Fruit fly (Drosophila melanogaster): ENCODE results near the gene p38a.

The p38a gene

DNA sequence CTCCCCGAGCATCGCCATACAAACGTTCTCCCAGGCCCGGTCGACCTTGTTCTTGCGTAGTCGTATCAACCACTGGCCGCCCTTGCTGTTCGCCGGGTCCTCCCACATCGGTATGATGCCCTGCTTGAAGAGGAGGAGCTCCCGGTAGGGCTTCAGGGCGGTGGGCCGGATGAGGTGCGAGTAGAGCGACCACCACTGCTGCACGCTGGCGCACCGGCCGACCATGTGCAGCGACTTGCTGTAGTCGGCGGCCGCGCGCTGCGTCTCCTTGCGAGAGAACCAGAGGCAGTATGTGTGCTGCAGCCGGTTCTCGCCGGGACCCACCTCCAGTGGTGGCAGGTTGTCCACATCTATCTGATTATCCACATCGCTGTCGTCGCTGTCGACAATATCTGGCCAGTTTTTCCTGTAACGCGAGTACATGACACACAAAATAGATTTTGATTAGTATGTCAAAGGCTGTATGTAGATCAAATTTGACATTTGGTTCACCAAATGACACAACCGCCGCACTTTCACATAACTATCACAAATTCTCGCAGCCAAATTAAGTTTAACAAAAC is 45.2 kb downstream of the p38a start, which contains the start of gene CG10694:
CG10694 (plus strand) TSS at position 513 of the 563 bp plus-strand sequence.
- TF ChIP-seq CG17806 (tag; optimal IDR thresholded peaks at IDR 0.05) (no peak), D1 (tag; optimal IDR thresholded peaks at IDR 0.05) (no peak), CG13204 (GFP tag; optimal IDR thresholded peaks at IDR 0.05) (no peak), CG32121 (GFP tag; IDR thresholded peaks at IDR 0.05) (no peak), EcR (GFP tag; optimal IDR thresholded peaks at IDR 0.05) (no peak), CG4496 (GFP tag; IDR thresholded peaks at IDR 0.05) (no peak), CG9948 (tag; optimal IDR thresholded peaks at IDR 0.05) (no peak), CG10348 (GFP tag; IDR thresholded peaks at IDR 0.05) (no peak), gl (tag; optimal IDR thresholded peaks at IDR 0.05) (no peak), CG8159 (tag; optimal IDR thresholded peaks at IDR 0.05) (no peak), Pif1B (GFP tag; optimal IDR thresholded peaks at IDR 0.05) (no peak), CG34367 (tag; optimal IDR thresholded peaks at IDR 0.05) (no peak), rn (GFP tag; IDR thresholded peaks at IDR 0.05) (no peak), Ets98B (GFP tag; IDR thresholded peaks at IDR 0.05) (no peak), Snoo (tag; optimal IDR thresholded peaks at IDR 0.05) (no peak)

DNA sequence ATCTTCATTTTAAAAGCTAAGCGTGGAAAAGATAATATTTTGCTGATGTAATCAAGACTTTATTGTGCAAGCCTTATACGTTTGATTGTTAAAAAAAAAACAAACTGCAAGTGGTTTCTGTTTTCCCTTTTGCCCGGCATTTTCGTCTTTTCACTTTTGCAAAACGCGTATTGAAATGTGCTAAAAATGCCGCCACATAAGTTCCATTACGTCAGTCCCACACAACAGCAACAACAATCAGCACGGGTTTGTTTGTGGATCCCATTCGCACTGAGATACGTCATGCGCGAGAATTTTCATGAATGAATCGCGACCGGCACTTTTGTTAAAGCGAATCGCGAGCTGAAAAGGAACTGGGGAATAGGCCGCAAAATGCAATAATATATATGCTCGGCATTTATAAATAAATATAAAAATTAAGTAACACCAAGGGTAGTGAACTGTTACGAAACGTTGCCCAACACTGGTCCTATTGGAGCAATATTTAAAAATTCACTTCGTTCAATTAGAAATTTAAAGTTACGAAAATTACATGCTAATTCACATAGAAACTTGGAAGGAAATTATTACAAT is 46.0 kb downstream of the p38a start:
- TF ChIP-seq CG34367 (tag; optimal IDR thresholded peaks at IDR 0.05): peak; percentile 5
- TF ChIP-seq rn (GFP tag; IDR thresholded peaks at IDR 0.05): no peak
- no peak for TF ChIP-seq CG32121 (GFP tag; IDR thresholded peaks at IDR 0.05)
- TF ChIP-seq fd96Ca (GFP tag; IDR thresholded peaks at IDR 0.05): no peak
- peak; percentile 47 for TF ChIP-seq Snoo (tag; optimal IDR thresholded peaks at IDR 0.05)
- TF ChIP-seq EcR (GFP tag; optimal IDR thresholded peaks at IDR 0.05): peak; percentile 94
- TF ChIP-seq Ets98B (GFP tag; IDR thresholded peaks at IDR 0.05): no peak
- TF ChIP-seq CG8301 (tag; optimal IDR thresholded peaks at IDR 0.05): peak; percentile 46
- TF ChIP-seq CG8159 (tag; optimal IDR thresholded peaks at IDR 0.05): peak; percentile 10
- peak; percentile 79 for TF ChIP-seq Pif1A (GFP tag; optimal IDR thresholded peaks at IDR 0.05)
- no peak for TF ChIP-seq CG13204 (GFP tag; optimal IDR thresholded peaks at IDR 0.05)
- TF ChIP-seq CG17806 (tag; optimal IDR thresholded peaks at IDR 0.05): peak; percentile 41
- no peak for TF ChIP-seq CG4496 (GFP tag; IDR thresholded peaks at IDR 0.05)
- peak; percentile 1 for TF ChIP-seq CG15710 (tag; optimal IDR thresholded peaks at IDR 0.05)
- no peak for TF ChIP-seq CG9948 (tag; optimal IDR thresholded peaks at IDR 0.05)
- no peak for TF ChIP-seq D1 (tag; optimal IDR thresholded peaks at IDR 0.05)
- TF ChIP-seq gl (tag; optimal IDR thresholded peaks at IDR 0.05): no peak
- no peak for TF ChIP-seq CG12605 (GFP tag; IDR thresholded peaks at IDR 0.05)
- TF ChIP-seq CG10348 (GFP tag; IDR thresholded peaks at IDR 0.05): no peak
- peak; percentile 82 for TF ChIP-seq Pif1B (GFP tag; optimal IDR thresholded peaks at IDR 0.05)
- TF ChIP-seq CG14655 (GFP tag; optimal IDR thresholded peaks at IDR 0.05): peak; percentile 17

DNA sequence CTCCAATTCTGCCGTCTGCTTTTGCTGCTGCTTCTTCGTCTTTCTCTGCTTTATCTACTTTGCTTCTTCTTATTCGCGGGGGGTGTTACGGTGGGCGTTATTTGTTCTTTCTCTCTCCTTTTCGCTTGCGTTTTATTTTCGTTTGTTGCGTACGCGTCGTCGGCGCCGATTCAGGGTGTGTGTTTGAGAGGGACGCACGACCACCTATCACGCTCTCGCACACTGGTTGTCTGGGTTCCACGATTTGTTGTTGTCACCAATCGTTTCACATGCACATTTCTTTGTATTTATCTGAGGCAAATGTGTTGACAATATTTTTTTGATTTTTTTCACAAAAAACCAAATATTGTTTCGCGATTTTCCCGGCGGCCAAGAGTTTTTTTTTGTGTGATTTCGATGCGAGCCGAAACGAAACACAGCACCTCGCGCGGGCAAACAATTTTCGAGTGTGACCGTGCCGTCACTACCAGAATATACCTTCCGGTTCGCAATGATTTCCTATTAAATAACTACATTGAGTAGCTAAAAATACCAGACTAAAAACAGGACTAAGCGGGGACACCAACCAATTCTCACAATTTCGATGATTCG is 46.7 kb downstream of the p38a start, which contains the start of gene Syx1A:
Syx1A (minus strand) TSS at position 452 of the 591 bp plus-strand sequence.
- peak; percentile 75 for TF ChIP-seq D1 (tag; optimal IDR thresholded peaks at IDR 0.05)
- peak; percentile 10 for TF ChIP-seq CG34367 (tag; optimal IDR thresholded peaks at IDR 0.05)
- TF ChIP-seq CG15710 (tag; optimal IDR thresholded peaks at IDR 0.05): no peak
- peak; percentile 12 for TF ChIP-seq CG8159 (tag; optimal IDR thresholded peaks at IDR 0.05)
- peak; percentile 22 for TF ChIP-seq Snoo (tag; optimal IDR thresholded peaks at IDR 0.05)
- no peak for TF ChIP-seq CG8301 (tag; optimal IDR thresholded peaks at IDR 0.05)
- TF ChIP-seq EcR (GFP tag; optimal IDR thresholded peaks at IDR 0.05): peak; percentile 15

DNA sequence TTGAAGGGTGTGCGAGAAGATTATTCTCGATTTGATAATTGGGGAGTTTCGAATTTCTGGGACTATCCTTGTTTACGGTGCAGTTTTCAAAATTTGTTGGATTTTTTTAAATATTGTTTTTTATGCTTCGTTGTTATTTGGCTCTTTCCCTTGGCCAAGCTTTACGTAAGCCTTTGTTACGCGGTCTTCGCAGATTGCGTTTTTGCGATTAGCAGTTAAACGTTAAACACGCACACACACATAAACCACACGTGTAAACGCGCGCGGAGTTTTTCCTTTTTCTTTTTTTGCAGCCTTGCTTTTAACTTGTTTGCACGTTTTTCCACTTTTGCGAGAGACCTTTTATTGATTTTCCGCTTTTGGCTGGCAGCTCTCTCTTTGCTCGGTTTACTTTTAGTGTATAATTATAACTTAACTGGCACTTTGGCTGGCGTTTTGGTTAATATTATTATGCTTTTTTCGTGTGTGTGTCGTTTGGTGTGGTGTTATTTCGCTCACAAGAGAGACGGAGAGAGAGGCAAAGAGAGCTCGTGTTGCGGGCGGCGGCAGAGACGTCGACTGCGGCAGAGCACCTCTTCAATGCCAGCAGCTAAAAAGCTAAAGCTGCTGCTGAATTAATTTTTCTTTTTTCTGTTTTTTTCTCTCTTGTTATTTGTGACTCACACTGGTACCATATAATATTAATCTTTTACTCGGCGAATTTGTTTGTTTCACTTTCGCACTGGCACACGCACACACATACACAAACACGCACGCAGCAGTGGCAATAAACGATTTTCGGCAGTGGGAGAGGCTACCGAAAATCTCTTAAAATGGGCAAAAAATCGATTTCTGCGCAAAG is 47.4 kb downstream of the p38a start:
- TF ChIP-seq CG15710 (tag; optimal IDR thresholded peaks at IDR 0.05): no peak
- peak; percentile 3 for TF ChIP-seq CG8301 (tag; optimal IDR thresholded peaks at IDR 0.05)

DNA sequence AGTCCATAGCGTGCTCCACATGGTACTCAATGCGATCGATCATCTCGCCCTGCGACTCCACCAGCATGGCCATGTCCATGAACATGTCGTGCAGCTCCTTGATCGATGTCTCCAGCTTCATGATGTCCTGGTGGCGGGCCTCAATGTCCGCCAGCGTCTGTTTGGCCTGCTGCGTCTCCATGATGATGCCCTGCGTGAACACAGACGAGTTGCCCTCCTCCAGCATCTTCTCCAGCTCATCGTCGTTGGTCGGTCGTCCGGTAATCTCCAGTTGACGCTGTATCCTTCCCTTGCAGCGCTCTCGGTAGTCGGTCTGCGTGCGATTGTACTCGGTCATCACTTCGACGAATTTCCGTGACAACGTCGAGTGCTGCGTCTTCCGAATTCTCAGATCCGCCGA is 48.4 kb downstream of the p38a start:
- no peak for TF ChIP-seq CG32121 (GFP tag; IDR thresholded peaks at IDR 0.05)
- no peak for TF ChIP-seq Ets98B (GFP tag; IDR thresholded peaks at IDR 0.05)
- TF ChIP-seq CG8301 (tag; optimal IDR thresholded peaks at IDR 0.05): no peak
- TF ChIP-seq D1 (tag; optimal IDR thresholded peaks at IDR 0.05): no peak
- TF ChIP-seq CG15710 (tag; optimal IDR thresholded peaks at IDR 0.05): no peak
- no peak for TF ChIP-seq CG8159 (tag; optimal IDR thresholded peaks at IDR 0.05)
- no peak for TF ChIP-seq Snoo (tag; optimal IDR thresholded peaks at IDR 0.05)
- TF ChIP-seq CG34367 (tag; optimal IDR thresholded peaks at IDR 0.05): no peak
- no peak for TF ChIP-seq CG12605 (GFP tag; IDR thresholded peaks at IDR 0.05)

DNA sequence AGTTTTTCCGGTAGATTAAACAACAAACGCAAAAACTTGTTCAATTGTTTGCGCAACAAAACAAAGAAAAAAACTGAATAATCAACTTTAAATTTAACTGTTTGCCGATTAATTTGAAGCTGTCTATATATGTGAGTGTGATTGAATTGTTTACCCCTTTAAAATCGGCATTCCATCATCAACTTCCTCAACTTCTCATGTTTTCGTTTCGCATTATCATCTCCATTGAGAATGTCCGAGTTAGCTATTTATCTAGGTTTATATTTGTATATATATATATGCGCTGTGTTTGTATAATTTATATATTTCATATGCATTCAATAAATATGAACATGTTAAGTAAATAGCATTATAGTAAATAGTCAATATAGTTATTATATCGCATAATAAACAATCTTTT is 49.7 kb downstream of the p38a start:
- TF ChIP-seq CG14655 (GFP tag; optimal IDR thresholded peaks at IDR 0.05) (no peak), CG13204 (GFP tag; optimal IDR thresholded peaks at IDR 0.05) (no peak), D1 (tag; optimal IDR thresholded peaks at IDR 0.05) (no peak), CG9948 (tag; optimal IDR thresholded peaks at IDR 0.05) (no peak), CG4496 (GFP tag; IDR thresholded peaks at IDR 0.05) (no peak)
